Worm (Caenorhabditis elegans): ENCODE data around the gene mdt-10.

Gene mdt-10

ce11 chrII:7812332-7812731 is 42.5 kb downstream of the mdt-10 start:
- no peak for TF ChIP-seq unc-62 (GFP tag; optimal IDR thresholded peaks at IDR 0.05)

- no peak for TF ChIP-seq unc-62 (GFP tag; optimal IDR thresholded peaks at IDR 0.05)
Observed at ce11 chrII:7810869-7811543, 43.8 kb downstream of the mdt-10 start, which contains the start of gene cki-1. cki-1 (plus strand) TSS chrII:7811240.

ce11 chrII:7810162-7810868 is 44.5 kb downstream of the mdt-10 start:
- TF ChIP-seq unc-62 (GFP tag; optimal IDR thresholded peaks at IDR 0.05): no peak

- TF ChIP-seq unc-62 (GFP tag; optimal IDR thresholded peaks at IDR 0.05): no peak
Observed at ce11 chrII:7809358-7809914, 45.4 kb downstream of the mdt-10 start.

- TF ChIP-seq unc-62 (GFP tag; optimal IDR thresholded peaks at IDR 0.05): no peak
Observed at ce11 chrII:7808950-7809349, 45.9 kb downstream of the mdt-10 start.

ce11 chrII:7808153-7808552 is 46.7 kb downstream of the mdt-10 start:
- TF ChIP-seq unc-62 (GFP tag; optimal IDR thresholded peaks at IDR 0.05): no peak

ce11 chrII:7806872-7807271 is 48.0 kb downstream of the mdt-10 start:
- no peak for TF ChIP-seq unc-62 (GFP tag; optimal IDR thresholded peaks at IDR 0.05)

- TF ChIP-seq unc-62 (GFP tag; optimal IDR thresholded peaks at IDR 0.05): no peak
Observed at ce11 chrII:7806054-7806453, 48.8 kb downstream of the mdt-10 start.

All from whole organism, dauer.